Worm (Caenorhabditis elegans) whole organism, L1 larva: ENCODE measurements around the gene unc-85.

ENCODE experiments used
- elt-3 ChIP-seq, 6 experiments: fragments of 150-350 bp in 1 of 6; sonication (generic microtip); optimal IDR thresholded peaks; 2 replicates each; lab custom pipeline; 2017 to 2018; ENCODE audit warnings: missing biosample characterization in 6 of 6, missing genetic modification characterization in 6 of 6, inconsistent platforms in 1 of 6
- lin-14 ChIP-seq: fragments of 200-800 bp; sonication (Bioruptor generic); optimal IDR thresholded peaks from 2 replicates; lab custom pipeline; 2018; ENCODE audit warnings: mild to moderate bottlenecking, missing genetic modification characterization, moderate library complexity, missing compliant biosample characterization
- lsy-2 ChIP-seq, 2 experiments: fragments of 150-350 bp; optimal IDR thresholded peaks; 2 replicates each; lab custom pipeline; 2014; ENCODE audit warnings: missing biosample characterization in 2 of 2, missing genetic modification characterization in 2 of 2
- mef-2 ChIP-seq: fragments of 150-350 bp; optimal IDR thresholded peaks from 2 replicates; lab custom pipeline; 2014; ENCODE audit warnings: missing biosample characterization, missing genetic modification characterization
- nhr-20 ChIP-seq: sonication (generic microtip); optimal IDR thresholded peaks from 2 replicates; lab custom pipeline; 2016; ENCODE audit warnings: mild to moderate bottlenecking, missing genetic modification characterization, missing compliant biosample characterization
- nhr-47 ChIP-seq: sonication (generic microtip); optimal IDR thresholded peaks from 2 replicates; lab custom pipeline; 2016; ENCODE audit warnings: mild to moderate bottlenecking, missing genetic modification characterization, moderate library complexity, missing compliant biosample characterization
- nhr-71 ChIP-seq: sonication (generic microtip); optimal IDR thresholded peaks from 2 replicates; lab custom pipeline; 2016; ENCODE audit warnings: mild to moderate bottlenecking, missing genetic modification characterization, moderate library complexity, missing compliant biosample characterization
- nhr-85 ChIP-seq: sonication (generic microtip); peaks from one replicate; lab custom pipeline; 2016; ENCODE audit warnings: missing genetic modification characterization, inconsistent platforms, missing compliant biosample characterization
- nhr-90 ChIP-seq: sonication (generic microtip); optimal IDR thresholded peaks from 2 replicates; lab custom pipeline; 2016; ENCODE audit warnings: mild to moderate bottlenecking, missing genetic modification characterization, missing compliant biosample characterization; ENCODE audit not compliant: poor library complexity
- snu-23 ChIP-seq: sonication (generic microtip); optimal IDR thresholded peaks from 2 replicates; lab custom pipeline; 2016; ENCODE audit warnings: missing genetic modification characterization, missing compliant biosample characterization
- sup-37 ChIP-seq: fragments of 200-800 bp; sonication (Bioruptor generic); optimal IDR thresholded peaks from 2 replicates; lab custom pipeline; 2018; ENCODE audit warnings: mild to moderate bottlenecking, missing genetic modification characterization, missing compliant biosample characterization
- unc-130 ChIP-seq: fragments of 150-350 bp; optimal IDR thresholded peaks from 2 replicates; lab custom pipeline; 2017; ENCODE audit warnings: missing biosample characterization, missing genetic modification characterization, inconsistent platforms
- unc-30 ChIP-seq: sonication (generic microtip); optimal IDR thresholded peaks from 2 replicates; lab custom pipeline; 2017; ENCODE audit warnings: missing biosample characterization, missing genetic modification characterization
- zip-4 ChIP-seq: fragments of 200-800 bp; sonication (Bioruptor generic); optimal IDR thresholded peaks from 2 replicates; lab custom pipeline; 2018; ENCODE audit warnings: mild to moderate bottlenecking, missing genetic modification characterization, moderate library complexity, missing compliant biosample characterization

The unc-85 gene

ce11 chrII:4749581-4749980 lies 47.7 kb downstream of the unc-85 start, which contains the start of gene F41C3.2:
Gene F41C3.2 (plus strand): TSS chrII:4749968.
- TF ChIP-seq nhr-85 (tag; lab: Kevin White, UChicago) (peak; percentile 83), elt-3 (tag; optimal IDR thresholded peaks at IDR 0.05; lab: Kevin White, UChicago) (peak in 3 of 6 experiments; percentile 18 to 83 (median 35)), nhr-71 (tag; lab: Kevin White, UChicago) (peak; percentile 22), nhr-90 (tag; lab: Kevin White, UChicago) (peak; percentile 56), unc-30 (tag; lab: Kevin White, UChicago) (no peak), mef-2 (tag; lab: Kevin White, UChicago) (no peak), lin-14 (GFP tag; lab: Kevin White, UChicago) (peak; percentile 17), snu-23 (peak; percentile 6), nhr-20 (tag; lab: Kevin White, UChicago) (peak; percentile 18), zip-4 (GFP tag; lab: Kevin White, UChicago) (no peak), nhr-47 (peak; percentile 26), lsy-2 (tag; optimal IDR thresholded peaks at IDR 0.05; lab: Kevin White, UChicago) (peak in 1 of 2 experiments; percentile 58), sup-37 (no peak)

- TF ChIP-seq sup-37 (no peak), nhr-85 (tag; lab: Kevin White, UChicago) (peak; percentile 8), unc-130 (tag; lab: Kevin White, UChicago) (no peak)
Observed at ce11 chrII:4752257-4752728, 50.4 kb downstream of the unc-85 start, which contains the start of gene F41C3.1. Gene F41C3.1 (plus strand): TSS chrII:4752307.
